Fruit fly (Drosophila melanogaster) whole organism, embryonic: ENCODE results near the gene Ogdh.
A peak's percentile ranks its signal among the peaks of the same experiment; 100 is the strongest.

ENCODE experiments used
- CG10979 ChIP-seq: fragments of 200-800 bp; sonication (Bioruptor generic); optimal IDR thresholded peaks from 2 replicates; lab custom pipeline; 2018; ENCODE audit warnings: missing biosample characterization, mild to moderate bottlenecking, missing genetic modification characterization, moderate library complexity
- CG13624 ChIP-seq: fragments of 200-800 bp; sonication (Bioruptor generic); optimal IDR thresholded peaks from 2 replicates; lab custom pipeline; 2016; ENCODE audit warnings: missing biosample characterization, missing genetic modification characterization
- CG17385 ChIP-seq: fragments of 200-800 bp; sonication (Bioruptor generic); optimal IDR thresholded peaks from 3 replicates; lab custom pipeline; 2018; ENCODE audit warnings: missing biosample characterization, mild to moderate bottlenecking, missing genetic modification characterization
- CG17568 ChIP-seq: fragments of 200-800 bp; sonication (Bioruptor generic); optimal IDR thresholded peaks from 2 replicates; lab custom pipeline; 2018; ENCODE audit warnings: missing biosample characterization, mild to moderate bottlenecking, missing genetic modification characterization, moderate library complexity
- CG17612 ChIP-seq: fragments of 200-800 bp; sonication (Bioruptor generic); IDR thresholded peaks from 2 replicates; pipeline ENCODE4 v1.3.6; 2022; ENCODE audit warnings: missing biosample characterization, missing genetic modification characterization
- CG17802 ChIP-seq: fragments of 200-800 bp; sonication (Bioruptor generic); optimal IDR thresholded peaks from 2 replicates; lab custom pipeline; 2018; ENCODE audit warnings: missing biosample characterization, mild to moderate bottlenecking, missing genetic modification characterization, moderate library complexity
- CG18262 ChIP-seq: fragments of 200-800 bp; optimal IDR thresholded peaks from 3 replicates; lab custom pipeline; 2019; ENCODE audit warnings: missing biosample characterization, mild to moderate bottlenecking, missing genetic modification characterization, moderate library complexity
- CG2116 ChIP-seq: fragments of 200-800 bp; sonication (Bioruptor generic); optimal IDR thresholded peaks from 3 replicates; lab custom pipeline; 2018; ENCODE audit warnings: missing biosample characterization, mild to moderate bottlenecking, missing genetic modification characterization
- CG2199 ChIP-seq: fragments of 200-800 bp; sonication (Bioruptor generic); IDR thresholded peaks from 3 replicates; pipeline ENCODE4 v1.3.6; 2022; ENCODE audit warnings: missing biosample characterization, missing genetic modification characterization
- CG2678 ChIP-seq: fragments of 200-800 bp; sonication (Bioruptor generic); optimal IDR thresholded peaks from 3 replicates; lab custom pipeline; 2019; ENCODE audit warnings: missing biosample characterization, mild to moderate bottlenecking, missing genetic modification characterization, moderate library complexity
- CG33557 ChIP-seq: fragments of 200-800 bp; sonication (Bioruptor generic); optimal IDR thresholded peaks from 2 replicates; lab custom pipeline; 2019; ENCODE audit warnings: missing biosample characterization, mild to moderate bottlenecking, missing genetic modification characterization, moderate library complexity
- CG34376 ChIP-seq: fragments of 200-800 bp; sonication (Bioruptor generic); optimal IDR thresholded peaks from 2 replicates; lab custom pipeline; 2018; ENCODE audit warnings: missing biosample characterization, mild to moderate bottlenecking, missing genetic modification characterization
- CG3995 ChIP-seq: fragments of 200-800 bp; sonication (Bioruptor generic); optimal IDR thresholded peaks from 3 replicates; lab custom pipeline; 2016; ENCODE audit warnings: missing biosample characterization, missing genetic modification characterization
- CG9817 ChIP-seq: fragments of 200-800 bp; sonication (Bioruptor generic); optimal IDR thresholded peaks from 2 replicates; lab custom pipeline; 2018; ENCODE audit warnings: missing biosample characterization, mild to moderate bottlenecking, missing genetic modification characterization, moderate library complexity
- CG9932 ChIP-seq: fragments of 200-800 bp; sonication (Bioruptor generic); IDR thresholded peaks from 2 replicates; pipeline ENCODE4 v1.3.6; 2022; ENCODE audit warnings: missing biosample characterization, missing genetic modification characterization
- D19A ChIP-seq: fragments of 200-800 bp; optimal IDR thresholded peaks from 3 replicates; lab custom pipeline; 2019; ENCODE audit warnings: missing biosample characterization, mild to moderate bottlenecking, missing genetic modification characterization, moderate library complexity
- D19B ChIP-seq: fragments of 200-800 bp; sonication (Bioruptor generic); optimal IDR thresholded peaks from 2 replicates; lab custom pipeline; 2017; ENCODE audit warnings: missing biosample characterization, mild to moderate bottlenecking, missing genetic modification characterization
- Dll ChIP-seq: fragments of 200-800 bp; sonication (Bioruptor generic); IDR thresholded peaks from 4 replicates; pipeline ENCODE4 v1.3.6; 2022; ENCODE audit warnings: missing biosample characterization, missing genetic modification characterization; ENCODE audit not compliant: partially characterized antibody
- Drgx ChIP-seq: fragments of 200-800 bp; sonication (Bioruptor generic); IDR thresholded peaks from 2 replicates; pipeline ENCODE4 v1.3.6; 2022; ENCODE audit warnings: missing biosample characterization, missing genetic modification characterization
- Fer3 ChIP-seq: fragments of 200-800 bp; sonication (Bioruptor generic); optimal IDR thresholded peaks from 2 replicates; lab custom pipeline; 2018; ENCODE audit warnings: missing biosample characterization, mild to moderate bottlenecking, missing genetic modification characterization, moderate library complexity
- H15 ChIP-seq: fragments of 200-800 bp; sonication (Bioruptor generic); IDR thresholded peaks from 3 replicates; pipeline ENCODE4 v1.3.6; 2022; ENCODE audit warnings: missing biosample characterization, missing genetic modification characterization
- Meics ChIP-seq: fragments of 200-800 bp; sonication (Bioruptor generic); optimal IDR thresholded peaks from 2 replicates; lab custom pipeline; 2017; ENCODE audit warnings: missing biosample characterization, mild to moderate bottlenecking, missing genetic modification characterization
- NC2β ChIP-seq: fragments of 200-800 bp; sonication (Bioruptor generic); optimal IDR thresholded peaks from 2 replicates; lab custom pipeline; 2016; ENCODE audit warnings: missing biosample characterization, missing genetic modification characterization
- Side ChIP-seq: fragments of 200-800 bp; sonication (Bioruptor generic); optimal IDR thresholded peaks from 2 replicates; lab custom pipeline; 2016; ENCODE audit warnings: missing biosample characterization, missing genetic modification characterization
- Sin3A ChIP-seq: fragments of >200 bp; optimal IDR thresholded peaks from 2 replicates; lab custom pipeline; 2018
- Sox102F ChIP-seq: fragments of 200-800 bp; sonication (Bioruptor generic); optimal IDR thresholded peaks from 2 replicates; lab custom pipeline; 2018; ENCODE audit warnings: missing biosample characterization, mild to moderate bottlenecking, missing genetic modification characterization, moderate library complexity
- Ssrp ChIP-seq: fragments of 200-800 bp; sonication (Bioruptor generic); optimal IDR thresholded peaks from 2 replicates; lab custom pipeline; 2018; ENCODE audit warnings: missing biosample characterization, mild to moderate bottlenecking, missing genetic modification characterization, moderate library complexity
- amos ChIP-seq: fragments of 200-800 bp; sonication (Bioruptor generic); IDR thresholded peaks from 2 replicates; pipeline ENCODE4 v1.3.6; 2022; ENCODE audit warnings: missing biosample characterization, missing genetic modification characterization; ENCODE audit not compliant: partially characterized antibody
- chif ChIP-seq, 2 experiments: fragments of 200-800 bp; sonication (Bioruptor generic); optimal IDR thresholded peaks; 3 replicates each; lab custom pipeline; 2016; ENCODE audit warnings: missing biosample characterization in 2 of 2, missing genetic modification characterization in 2 of 2
- danr ChIP-seq: fragments of 200-800 bp; sonication (Bioruptor generic); IDR thresholded peaks from 2 replicates; pipeline ENCODE4 v1.3.6; 2022; ENCODE audit warnings: missing biosample characterization, missing genetic modification characterization
- esg ChIP-seq: fragments of 200-800 bp; sonication (Bioruptor generic); conservative IDR thresholded peaks from 2 replicates; pipeline ENCODE4 v1.3.6; 2022; ENCODE audit warnings: missing biosample characterization, missing genetic modification characterization
- eve ChIP-seq, 2 experiments: fragments of >200 bp; optimal IDR thresholded peaks; 2 replicates each; lab custom pipeline; 2017; ENCODE audit warnings: missing biosample characterization in 2 of 2, missing genetic modification characterization in 2 of 2
- exex ChIP-seq: fragments of 200-800 bp; sonication (Bioruptor generic); optimal IDR thresholded peaks from 4 replicates; lab custom pipeline; 2018; ENCODE audit warnings: missing biosample characterization, mild to moderate bottlenecking, missing genetic modification characterization, moderate library complexity
- gem ChIP-seq: fragments of 200-800 bp; sonication (Bioruptor generic); optimal IDR thresholded peaks from 2 replicates; lab custom pipeline; 2019; ENCODE audit warnings: missing biosample characterization, mild to moderate bottlenecking, missing genetic modification characterization, moderate library complexity
- kay ChIP-seq: fragments of 200-800 bp; sonication (Bioruptor generic); optimal IDR thresholded peaks from 2 replicates; lab custom pipeline; 2016; ENCODE audit warnings: missing biosample characterization, missing genetic modification characterization
- nerfin-1 ChIP-seq: fragments of 200-800 bp; sonication (Bioruptor generic); optimal IDR thresholded peaks from 3 replicates; lab custom pipeline; 2019; ENCODE audit warnings: missing biosample characterization, mild to moderate bottlenecking, missing genetic modification characterization, moderate library complexity
- nmo ChIP-seq: fragments of 200-800 bp; sonication (Bioruptor generic); optimal IDR thresholded peaks from 2 replicates; lab custom pipeline; 2018; ENCODE audit warnings: missing biosample characterization, mild to moderate bottlenecking, missing genetic modification characterization, moderate library complexity
- pan ChIP-seq, 4 experiments: fragments of >200 bp in 3 of 4; fragments of 200-800 bp in 1 of 4; sonication (Bioruptor generic) in 1 of 4; optimal IDR thresholded peaks in 3 of 4; IDR thresholded peaks in 1 of 4; 2 replicates each; pipeline versions ENCODE4 v1.3.6 to Lab custom; 2017 to 2022; ENCODE audit warnings: missing biosample characterization in 2 of 4, missing genetic modification characterization in 2 of 4, mixed read lengths in 1 of 4
- prd ChIP-seq, 3 experiments: fragments of >200 bp in 2 of 3; fragments of 200-800 bp in 1 of 3; sonication (Bioruptor generic) in 1 of 3; optimal IDR thresholded peaks in 2 of 3; IDR thresholded peaks in 1 of 3; 2 replicates in 2 of 3; 3 replicates in 1 of 3; pipeline versions ENCODE4 v1.3.6 to Lab custom; 2017 to 2022; ENCODE audit warnings: missing biosample characterization in 1 of 3, missing genetic modification characterization in 1 of 3
- sd ChIP-seq: fragments of 200-800 bp; sonication (Bioruptor generic); optimal IDR thresholded peaks from 3 replicates; lab custom pipeline; 2018; ENCODE audit warnings: missing biosample characterization, mild to moderate bottlenecking, missing genetic modification characterization, moderate library complexity
- slbo ChIP-seq: fragments of 200-800 bp; sonication (Bioruptor generic); IDR thresholded peaks from 2 replicates; pipeline ENCODE4 v1.3.6; 2022; ENCODE audit warnings: missing biosample characterization, missing genetic modification characterization
- sr ChIP-seq: fragments of 200-800 bp; sonication (Bioruptor generic); IDR thresholded peaks from 3 replicates; pipeline ENCODE4 v1.3.6; 2022; ENCODE audit warnings: missing biosample characterization, missing genetic modification characterization
- sug ChIP-seq: fragments of 200-800 bp; optimal IDR thresholded peaks from 2 replicates; lab custom pipeline; 2019; ENCODE audit warnings: missing biosample characterization, mild to moderate bottlenecking, missing genetic modification characterization, moderate library complexity
- tgo ChIP-seq: fragments of 200-800 bp; sonication (Bioruptor generic); IDR thresholded peaks from 3 replicates; pipeline ENCODE4 v1.3.6; 2022; ENCODE audit warnings: missing biosample characterization, missing genetic modification characterization
- tll ChIP-seq, 2 experiments: fragments of 200-800 bp in 1 of 2; fragments of >200 bp in 1 of 2; sonication (Bioruptor generic) in 1 of 2; optimal IDR thresholded peaks; 2 replicates each; lab custom pipeline; 2017 to 2019; ENCODE audit warnings: missing biosample characterization in 2 of 2, missing genetic modification characterization in 2 of 2, mild to moderate bottlenecking in 1 of 2, moderate library complexity in 1 of 2
- twi ChIP-seq: fragments of 200-800 bp; optimal IDR thresholded peaks from 2 replicates; lab custom pipeline; 2019; ENCODE audit warnings: missing biosample characterization, mild to moderate bottlenecking, missing genetic modification characterization, moderate library complexity
- unc-4 ChIP-seq: fragments of 200-800 bp; sonication (Bioruptor generic); IDR thresholded peaks from 2 replicates; pipeline ENCODE4 v1.3.6; 2022; ENCODE audit warnings: missing biosample characterization, missing genetic modification characterization; ENCODE audit not compliant: partially characterized antibody
- wdn ChIP-seq: fragments of 200-800 bp; sonication (Bioruptor generic); IDR thresholded peaks from 2 replicates; pipeline ENCODE4 v1.3.6; 2022; ENCODE audit warnings: missing biosample characterization, missing genetic modification characterization
- zfh1 ChIP-seq: fragments of 200-800 bp; sonication (Bioruptor generic); IDR thresholded peaks from 3 replicates; pipeline ENCODE4 v1.3.6; 2022; ENCODE audit warnings: missing biosample characterization, missing genetic modification characterization

Gene Ogdh

dm6 chr3L:17007041-17007471 is 52.4 kb downstream of the Ogdh start (continued):
- TF ChIP-seq tll (GFP tag; optimal IDR thresholded peaks at IDR 0.05; lab: Kevin White, UChicago) (no peak), CG33557 (GFP tag; lab: Kevin White, UChicago) (no peak), CG9817 (tag; lab: Kevin White, UChicago) (peak; percentile 35), CG17568 (no peak), CG2116 (GFP tag; lab: Kevin White, UChicago) (no peak), tgo (GFP tag; lab: Robert Waterston, UW) (peak; percentile 38; the same call in 1 of the 3 replicates), Meics (GFP tag; lab: Kevin White, UChicago) (peak; percentile 53), CG17612 (GFP tag; lab: Robert Waterston, UW) (peak; percentile 57; the same call in 1 of the 2 replicates), CG2199 (GFP tag; lab: Robert Waterston, UW) (peak; percentile 36; the same call in 1 of the 3 replicates), CG9932 (GFP tag; lab: Robert Waterston, UW) (no peak; the same call in 1 of the 2 replicates), unc-4 (no peak), CG18262 (tag; lab: Kevin White, UChicago) (peak; percentile 28), CG3995 (no peak), D19A (peak; percentile 13), sr (GFP tag; lab: Robert Waterston, UW) (no peak), CG2678 (tag; lab: Kevin White, UChicago) (peak; percentile 40), slbo (GFP tag; lab: Robert Waterston, UW) (peak; percentile 76), CG13624 (GFP tag; lab: Kevin White, UChicago) (no peak), Dll (no peak), Sox102F (GFP tag; lab: Kevin White, UChicago) (peak; percentile 39), twi (tag; lab: Kevin White, UChicago) (no peak), eve (GFP tag; optimal IDR thresholded peaks at IDR 0.05; lab: Kevin White, UChicago) (no peak), Ssrp (tag; lab: Kevin White, UChicago) (peak; percentile 8), CG34376 (GFP tag; lab: Kevin White, UChicago) (no peak), exex (tag; lab: Kevin White, UChicago) (peak; percentile 28), gem (tag; lab: Kevin White, UChicago) (peak; percentile 63), Side (GFP tag; lab: Kevin White, UChicago) (no peak), CG10979 (tag; lab: Kevin White, UChicago) (peak; percentile 8), danr (no peak), Sin3A (lab: Kevin White, UChicago) (no peak), D19B (GFP tag; lab: Kevin White, UChicago) (no peak), H15 (GFP tag; lab: Robert Waterston, UW) (0 out of 3 replicates have a peak, but pooled peaks have one; percentile 28), amos (GFP tag; lab: Robert Waterston, UW) (no peak), esg (GFP tag; lab: Robert Waterston, UW) (peak; percentile 25; the same call in 1 of the 2 replicates), kay (GFP tag; lab: Kevin White, UChicago) (no peak), Drgx (GFP tag; lab: Robert Waterston, UW) (peak; percentile 56; the same call in 1 of the 2 replicates), prd (optimal IDR thresholded peaks at IDR 0.05; lab: Kevin White, UChicago) (no peak), prd (GFP tag; IDR thresholded peaks at IDR 0.05; lab: Robert Waterston, UW) (peak; percentile 42; the same call in 2 of the 3 replicates), nmo (GFP tag; lab: Kevin White, UChicago) (peak; percentile 24), zfh1 (GFP tag; lab: Robert Waterston, UW) (no peak), sd (tag; lab: Kevin White, UChicago) (no peak), pan (optimal IDR thresholded peaks at IDR 0.05; lab: Kevin White, UChicago) (no peak), pan (GFP tag; optimal IDR thresholded peaks at IDR 0.05 in 1 of 2, IDR thresholded peaks at IDR 0.05 in 1 of 2) (peak in 1 of 2 experiments; percentile 32), sug (tag; lab: Kevin White, UChicago) (peak; percentile 49), chif (GFP tag; optimal IDR thresholded peaks at IDR 0.05; lab: Kevin White, UChicago) (no peak), nerfin-1 (tag; lab: Kevin White, UChicago) (no peak), CG17385 (GFP tag; lab: Kevin White, UChicago) (no peak), wdn (0 out of 2 replicates have a peak, but pooled peaks have one; percentile 30), NC2β (GFP tag; lab: Kevin White, UChicago) (no peak), Fer3 (peak; percentile 26), CG17802 (no peak)
